Worm (Caenorhabditis elegans) whole organism, L4/young adult: ENCODE results near the gene C18H7.11.

ENCODE experiments used
- dao-5 ChIP-seq: sonication (generic microtip); optimal IDR thresholded peaks from 2 replicates; lab custom pipeline; 2016; ENCODE audit warnings: missing genotype, missing genetic modification characterization, moderate library complexity, missing compliant biosample characterization
- him-1 ChIP-seq: sonication (generic microtip); optimal IDR thresholded peaks from 2 replicates; lab custom pipeline; 2016; ENCODE audit warnings: missing genotype, missing genetic modification reagents, missing genetic modification characterization, missing compliant biosample characterization

- no peak for TF ChIP-seq him-1
- TF ChIP-seq dao-5 (tag; lab: Kevin White, UChicago): no peak
Observed at ce11 chrIV:564000-564399, 32.7 kb upstream of the C18H7.11 start.
